Fruit fly (Drosophila melanogaster) whole organism: ENCODE data around the gene CG18476.

Source experiments
- EcR ChIP-seq, 2 experiments: fragments of >200 bp; optimal IDR thresholded peaks; 2 replicates each; lab custom pipeline; 2017; ENCODE audit warnings: missing biosample characterization in 2 of 2, missing genetic modification characterization in 2 of 2, missing genetic modification reagents in 2 of 2
- pan ChIP-seq: fragments of >200 bp; optimal IDR thresholded peaks from 2 replicates; lab custom pipeline; 2017

dm6 chr3R:11669954-11670347 lies 8.0 kb downstream of the CG18476 start:
- TF ChIP-seq EcR (GFP tag; optimal IDR thresholded peaks at IDR 0.05; lab: Kevin White, UChicago), result no peak
- TF ChIP-seq pan (lab: Kevin White, UChicago), result no peak
